Fruit fly (Drosophila melanogaster) whole organism, wandering third instar larva: Measurements from ENCODE around the gene dnt.
A peak's percentile ranks its signal among the peaks of the same experiment; 100 is the strongest.

Experiments used
- Abd-B ChIP-seq: fragments of >200 bp; optimal IDR thresholded peaks from 2 replicates; lab custom pipeline; 2017; ENCODE audit warnings: missing biosample characterization, missing genetic modification characterization
- CG32264 ChIP-seq: fragments of 200-800 bp; sonication (Bioruptor generic); optimal IDR thresholded peaks from 2 replicates; lab custom pipeline; 2016; ENCODE audit warnings: missing biosample characterization, missing genetic modification characterization
- CG9705 ChIP-seq: fragments of 200-800 bp; sonication (Bioruptor generic); optimal IDR thresholded peaks from 2 replicates; lab custom pipeline; 2018; ENCODE audit warnings: missing biosample characterization, mild to moderate bottlenecking, missing genetic modification characterization
- Dfd ChIP-seq: fragments of >200 bp; optimal IDR thresholded peaks from 2 replicates; lab custom pipeline; 2017; ENCODE audit warnings: missing biosample characterization, missing genetic modification characterization
- Dif ChIP-seq: fragments of 200-275, 200-300 bp; sonication (Bioruptor generic); optimal IDR thresholded peaks from 2 replicates; lab custom pipeline; 2018; ENCODE audit warnings: missing biosample characterization, missing genetic modification characterization; ENCODE audit not compliant: partially characterized antibody
- GATAd ChIP-seq: sonication (Bioruptor generic); optimal IDR thresholded peaks from 2 replicates; lab custom pipeline; 2016; ENCODE audit warnings: missing biosample characterization, missing genetic modification characterization
- HLH106 ChIP-seq: fragments of 200-800 bp; optimal IDR thresholded peaks from 3 replicates; lab custom pipeline; 2019; ENCODE audit warnings: missing biosample characterization, mild to moderate bottlenecking, missing genetic modification characterization, moderate library complexity
- Hnf4 ChIP-seq: fragments of 200-800 bp; sonication (Bioruptor generic); optimal IDR thresholded peaks from 2 replicates; lab custom pipeline; 2016; ENCODE audit warnings: missing biosample characterization, mild to moderate bottlenecking, missing genetic modification characterization
- Hr78 ChIP-seq: fragments of >200 bp; optimal IDR thresholded peaks from 2 replicates; lab custom pipeline; 2017; ENCODE audit warnings: missing biosample characterization, missing genetic modification characterization
- Hr83 ChIP-seq: fragments of 200-300 bp; sonication (Bioruptor generic); optimal IDR thresholded peaks from 2 replicates; lab custom pipeline; 2016; ENCODE audit warnings: missing biosample characterization, mild to moderate bottlenecking, missing genetic modification characterization, moderate library complexity; ENCODE audit not compliant: poor library complexity, severe bottlenecking
- Jra ChIP-seq: sonication (Bioruptor generic); optimal IDR thresholded peaks from 2 replicates; lab custom pipeline; 2016; ENCODE audit warnings: missing biosample characterization, missing genetic modification characterization
- Mio ChIP-seq: sonication (Bioruptor generic); optimal IDR thresholded peaks from 2 replicates; lab custom pipeline; 2016; ENCODE audit warnings: missing biosample characterization, missing genetic modification characterization
- Myc ChIP-seq: fragments of >200 bp; optimal IDR thresholded peaks from 2 replicates; lab custom pipeline; 2017
- N ChIP-seq: fragments of >200 bp; optimal IDR thresholded peaks from 2 replicates; lab custom pipeline; 2018; ENCODE audit warnings: missing biosample characterization, missing external identifiers, missing genetic modification characterization
- OdsH ChIP-seq: fragments of 200-800 bp; sonication (Bioruptor generic); optimal IDR thresholded peaks from 2 replicates; lab custom pipeline; 2016; ENCODE audit warnings: missing biosample characterization, mild to moderate bottlenecking, missing genetic modification characterization
- Rel ChIP-seq, 2 experiments: fragments of 200-800 bp; sonication (Bioruptor generic) in 1 of 2; optimal IDR thresholded peaks; 2 replicates in 1 of 2; 3 replicates in 1 of 2; lab custom pipeline; 2016 to 2019; ENCODE audit warnings: mild to moderate bottlenecking in 2 of 2, missing biosample characterization in 2 of 2, missing genetic modification characterization in 2 of 2, moderate library complexity in 1 of 2
- Sp1 ChIP-seq: fragments of 200-800 bp; sonication (Bioruptor generic); optimal IDR thresholded peaks from 3 replicates; lab custom pipeline; 2019; ENCODE audit warnings: missing biosample characterization, mild to moderate bottlenecking, missing genetic modification characterization, moderate library complexity
- Vsx2 ChIP-seq: fragments of 200-300, 225-300 bp; sonication (Bioruptor generic); optimal IDR thresholded peaks from 2 replicates; lab custom pipeline; 2018; ENCODE audit warnings: missing biosample characterization, missing genetic modification characterization; ENCODE audit not compliant: partially characterized antibody
- br ChIP-seq: fragments of 200-800 bp; sonication (Bioruptor generic); optimal IDR thresholded peaks from 2 replicates; lab custom pipeline; 2016; ENCODE audit warnings: missing biosample characterization, missing genetic modification characterization
- brk ChIP-seq: fragments of 200-800 bp; sonication (Bioruptor generic); optimal IDR thresholded peaks from 2 replicates; lab custom pipeline; 2016; ENCODE audit warnings: missing biosample characterization, mild to moderate bottlenecking, missing genetic modification characterization
- dl ChIP-seq, 2 experiments: fragments of 175-275, 200-275 bp in 1 of 2; fragments of 200-275 bp in 1 of 2; sonication (Bioruptor generic); optimal IDR thresholded peaks; lab custom pipeline; 2018; ENCODE audit warnings: mild to moderate bottlenecking in 2 of 2, missing biosample characterization in 2 of 2, missing genetic modification characterization in 2 of 2, moderate library complexity in 2 of 2; ENCODE audit not compliant: partially characterized antibody in 2 of 2, insufficient read depth in 1 of 2
- dmrt93B ChIP-seq: fragments of 200-800 bp; sonication (Bioruptor generic); optimal IDR thresholded peaks from 2 replicates; lab custom pipeline; 2018; ENCODE audit warnings: missing biosample characterization, mild to moderate bottlenecking, missing genetic modification characterization
- dsf ChIP-seq: sonication (Bioruptor generic); optimal IDR thresholded peaks from 2 replicates; lab custom pipeline; 2016; ENCODE audit warnings: missing biosample characterization, missing genetic modification characterization, borderline replicate concordance
- ey ChIP-seq: fragments of 200-800 bp; sonication (Bioruptor generic); optimal IDR thresholded peaks from 2 replicates; lab custom pipeline; 2016; ENCODE audit warnings: missing biosample characterization, missing genetic modification characterization
- foxo ChIP-seq, 2 experiments: fragments of 200-800 bp; sonication (Bioruptor generic); optimal IDR thresholded peaks; 2 replicates in 1 of 2; 3 replicates in 1 of 2; lab custom pipeline; 2016 to 2017; ENCODE audit warnings: missing biosample characterization in 2 of 2, missing genetic modification characterization in 2 of 2
- fru ChIP-seq: fragments of 200-800 bp; sonication (Bioruptor generic); optimal IDR thresholded peaks from 3 replicates; lab custom pipeline; 2016; ENCODE audit warnings: missing biosample characterization, mild to moderate bottlenecking, missing genetic modification characterization
- h ChIP-seq: fragments of 200-800 bp; sonication (Bioruptor generic); optimal IDR thresholded peaks from 3 replicates; lab custom pipeline; 2016; ENCODE audit warnings: missing biosample characterization, mild to moderate bottlenecking, missing genetic modification characterization
- jim ChIP-seq: fragments of 175-275, 200-325 bp; sonication (Bioruptor generic); optimal IDR thresholded peaks from 2 replicates; lab custom pipeline; 2016; ENCODE audit warnings: missing biosample characterization, mild to moderate bottlenecking, missing genetic modification characterization
- lola ChIP-seq: fragments of >200 bp; optimal IDR thresholded peaks from 2 replicates; lab custom pipeline; 2017; ENCODE audit warnings: missing biosample characterization, missing genetic modification characterization
- pan ChIP-seq: fragments of >200 bp; optimal IDR thresholded peaks from 2 replicates; lab custom pipeline; 2017
- psq ChIP-seq: fragments of 200-800 bp; sonication (Bioruptor generic); optimal IDR thresholded peaks from 3 replicates; lab custom pipeline; 2017; ENCODE audit warnings: missing biosample characterization, mild to moderate bottlenecking, missing genetic modification characterization, moderate library complexity
- rgr ChIP-seq: fragments of 200-800 bp; sonication (Bioruptor generic); optimal IDR thresholded peaks from 3 replicates; lab custom pipeline; 2016; ENCODE audit warnings: missing biosample characterization, mild to moderate bottlenecking, missing genetic modification characterization
- sv ChIP-seq: fragments of 200-800 bp; sonication (Bioruptor generic); optimal IDR thresholded peaks from 3 replicates; lab custom pipeline; 2016; ENCODE audit warnings: missing biosample characterization, missing genetic modification characterization
- tai ChIP-seq: sonication (Bioruptor generic); optimal IDR thresholded peaks from 2 replicates; lab custom pipeline; 2016; ENCODE audit warnings: missing biosample characterization, missing genetic modification characterization
- usp ChIP-seq: fragments of >200 bp; optimal IDR thresholded peaks from 2 replicates; lab custom pipeline; 2017; ENCODE audit warnings: missing biosample characterization, missing genetic modification characterization
- woc ChIP-seq: sonication (Bioruptor generic); optimal IDR thresholded peaks from 2 replicates; lab custom pipeline; 2016; ENCODE audit warnings: missing biosample characterization, mild to moderate bottlenecking, missing genetic modification characterization

Gene dnt

dm6 chr2L:19339023-19339422, 24.0 kb downstream of the dnt start:
- TF ChIP-seq usp, result no peak
- no peak for TF ChIP-seq br (GFP tag; lab: Kevin White, UChicago)
- TF ChIP-seq jim (GFP tag; lab: Kevin White, UChicago), result no peak
- TF ChIP-seq Hr78 (GFP tag; lab: Kevin White, UChicago), result no peak
- no peak for TF ChIP-seq GATAd (GFP tag; lab: Kevin White, UChicago)
- TF ChIP-seq psq, result no peak
- TF ChIP-seq Hnf4 (GFP tag; lab: Kevin White, UChicago), result no peak
- TF ChIP-seq dl (GFP tag; optimal IDR thresholded peaks at IDR 0.05; lab: Kevin White, UChicago; ENCODE audit: insufficient read depth in 1 of 2, partially characterized antibody in 2 of 2), result no peak
- TF ChIP-seq Hr83 (GFP tag; lab: Kevin White, UChicago), result no peak
- no peak for TF ChIP-seq dmrt93B (GFP tag; lab: Kevin White, UChicago)
- TF ChIP-seq tai (GFP tag; lab: Kevin White, UChicago), result no peak
- no peak for TF ChIP-seq OdsH (GFP tag; lab: Kevin White, UChicago)
- no peak for TF ChIP-seq Abd-B (GFP tag; lab: Kevin White, UChicago)
- TF ChIP-seq CG9705 (GFP tag; lab: Kevin White, UChicago), result no peak
- no peak for TF ChIP-seq h
- no peak for TF ChIP-seq Rel (GFP tag; optimal IDR thresholded peaks at IDR 0.05; lab: Kevin White, UChicago)
- TF ChIP-seq Rel (tag; optimal IDR thresholded peaks at IDR 0.05; lab: Kevin White, UChicago), result no peak
- TF ChIP-seq Dfd (GFP tag; lab: Kevin White, UChicago), result no peak
- no peak for TF ChIP-seq rgr (GFP tag; lab: Kevin White, UChicago)

dm6 chr2L:19337971-19338732, 24.9 kb downstream of the dnt start:
- TF ChIP-seq Dif, result no peak
- TF ChIP-seq dsf (GFP tag; lab: Kevin White, UChicago), result no peak
- no peak for TF ChIP-seq sv (GFP tag; lab: Kevin White, UChicago)
- TF ChIP-seq Hr78 (GFP tag; lab: Kevin White, UChicago), result no peak
- no peak for TF ChIP-seq woc (GFP tag; lab: Kevin White, UChicago)
- no peak for TF ChIP-seq lola

DNA sequence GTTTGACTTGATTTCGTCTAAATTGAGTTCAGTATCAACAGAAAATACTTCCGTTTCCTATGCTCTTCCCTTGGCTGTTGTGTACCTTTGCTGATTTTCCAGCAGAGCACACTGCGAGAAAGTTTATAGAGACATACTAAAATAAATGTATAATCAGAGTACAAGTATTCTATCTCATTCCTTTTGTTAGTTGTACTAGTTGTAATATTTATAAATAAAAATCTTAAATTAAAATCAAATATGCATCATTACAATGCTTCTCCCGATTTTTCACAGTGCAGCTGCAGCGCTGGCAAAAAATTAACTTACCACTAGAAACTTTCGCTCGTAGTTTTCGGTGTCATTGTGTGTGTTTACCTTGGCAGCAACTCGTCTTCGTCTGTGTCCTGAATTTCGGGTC, 28.0 kb downstream of the dnt start:
- peak; percentile 18 for TF ChIP-seq sv (GFP tag; lab: Kevin White, UChicago)
- no peak for TF ChIP-seq Rel (GFP tag; optimal IDR thresholded peaks at IDR 0.05; lab: Kevin White, UChicago)
- no peak for TF ChIP-seq Rel (tag; optimal IDR thresholded peaks at IDR 0.05; lab: Kevin White, UChicago)
- TF ChIP-seq, all 38 proteins: peak for 1

DNA sequence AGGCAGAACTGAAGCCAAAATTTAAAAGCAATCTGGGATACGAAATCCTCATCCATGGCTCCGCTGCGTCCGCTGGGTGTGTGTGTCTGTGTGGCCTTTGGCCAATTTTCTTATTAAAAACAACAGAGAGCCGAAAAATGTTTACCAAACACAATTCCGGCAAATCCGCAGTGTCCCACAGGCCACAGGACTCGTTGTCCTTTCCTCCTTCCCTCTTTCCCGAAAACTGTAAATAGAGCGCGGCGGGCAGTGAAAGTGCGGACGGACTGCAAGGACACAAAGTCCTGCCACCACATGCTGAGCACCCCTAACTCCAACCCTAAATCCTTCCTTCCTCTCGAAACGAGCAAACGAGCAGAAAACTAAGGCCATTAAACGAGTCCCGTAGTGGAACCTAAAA, 29.1 kb downstream of the dnt start:
- TF ChIP-seq br (GFP tag; lab: Kevin White, UChicago), result no peak
- no peak for TF ChIP-seq dmrt93B (GFP tag; lab: Kevin White, UChicago)
- no peak for TF ChIP-seq Jra (GFP tag; lab: Kevin White, UChicago)
- TF ChIP-seq GATAd (GFP tag; lab: Kevin White, UChicago), result no peak
- no peak for TF ChIP-seq fru (GFP tag; lab: Kevin White, UChicago)
- TF ChIP-seq Hnf4 (GFP tag; lab: Kevin White, UChicago), result no peak
- no peak for TF ChIP-seq lola
- TF ChIP-seq pan (lab: Kevin White, UChicago), result no peak
- TF ChIP-seq N, result no peak
- TF ChIP-seq h, result no peak
- TF ChIP-seq dl (GFP tag; optimal IDR thresholded peaks at IDR 0.05; lab: Kevin White, UChicago; ENCODE audit: insufficient read depth in 1 of 2, partially characterized antibody in 2 of 2), result no peak
- no peak for TF ChIP-seq Dfd (GFP tag; lab: Kevin White, UChicago)
- no peak for TF ChIP-seq CG9705 (GFP tag; lab: Kevin White, UChicago)
- TF ChIP-seq Myc (lab: Kevin White, UChicago), result no peak
- TF ChIP-seq woc (GFP tag; lab: Kevin White, UChicago), result no peak
- TF ChIP-seq Sp1 (GFP tag; lab: Kevin White, UChicago), result no peak
- TF ChIP-seq usp, result no peak
- TF ChIP-seq brk (GFP tag; lab: Kevin White, UChicago), result no peak
- TF ChIP-seq, all 38 proteins: peak for 0

DNA sequence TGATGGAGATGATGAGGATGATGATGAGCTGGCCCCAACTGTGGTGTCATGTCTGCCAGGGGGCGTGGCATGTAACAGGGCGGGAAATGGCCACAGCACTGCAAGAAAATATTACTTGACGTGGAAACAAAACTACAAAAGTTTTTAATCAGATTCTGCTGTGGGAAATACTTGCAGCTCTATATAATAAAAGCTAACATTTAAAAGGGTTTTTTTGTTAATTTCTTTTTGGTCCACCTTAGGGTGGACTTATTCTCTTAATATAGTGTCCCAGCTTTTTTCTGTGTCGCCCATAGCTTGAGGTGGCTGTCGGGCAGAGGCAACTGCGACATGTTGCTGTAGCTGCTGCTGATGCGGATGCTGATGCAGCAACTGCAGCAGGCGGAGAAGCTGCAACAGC, 34.4 kb downstream of the dnt start:
- TF ChIP-seq foxo (GFP tag; optimal IDR thresholded peaks at IDR 0.05; lab: Kevin White, UChicago) (peak in 1 of 2 experiments; percentile 57), GATAd (GFP tag; lab: Kevin White, UChicago) (no peak), Dif (no peak), HLH106 (tag; lab: Kevin White, UChicago) (peak; percentile 52), woc (GFP tag; lab: Kevin White, UChicago) (peak; percentile 12), lola (no peak), Myc (lab: Kevin White, UChicago) (no peak), Mio (GFP tag; lab: Kevin White, UChicago) (no peak), Hr83 (GFP tag; lab: Kevin White, UChicago) (no peak), N (no peak), dl (GFP tag; optimal IDR thresholded peaks at IDR 0.05; lab: Kevin White, UChicago; ENCODE audit: insufficient read depth in 1 of 2, partially characterized antibody in 2 of 2) (no peak), CG9705 (GFP tag; lab: Kevin White, UChicago) (no peak), CG32264 (no peak), jim (GFP tag; lab: Kevin White, UChicago) (no peak), fru (GFP tag; lab: Kevin White, UChicago) (peak; percentile 63), dsf (GFP tag; lab: Kevin White, UChicago) (no peak), Vsx2 (GFP tag; lab: Kevin White, UChicago) (no peak), Abd-B (GFP tag; lab: Kevin White, UChicago) (no peak), Sp1 (GFP tag; lab: Kevin White, UChicago) (peak; percentile 49), rgr (GFP tag; lab: Kevin White, UChicago) (peak; percentile 25), dmrt93B (GFP tag; lab: Kevin White, UChicago) (no peak), Hnf4 (GFP tag; lab: Kevin White, UChicago) (no peak), ey (GFP tag; lab: Kevin White, UChicago) (peak; percentile 39), tai (GFP tag; lab: Kevin White, UChicago) (no peak)
